Fruit fly (Drosophila melanogaster) whole organism, pupa: ENCODE measurements around the gene CG7772.
A peak's percentile ranks its signal among the peaks of the same experiment; 100 is the strongest.
"Not testable (repeated sequence)": the region's sequence is repeated elsewhere in the genome, so short reads cannot be mapped to it uniquely, and the experiment has no call there.

Experiments
- CG10348 ChIP-seq: fragments of 200-800 bp; sonication (Bioruptor generic); IDR thresholded peaks from 2 replicates; pipeline ENCODE4 v1.3.6; 2022; ENCODE audit warnings: missing biosample characterization, missing genetic modification characterization
- CG12605 ChIP-seq: fragments of 200-800 bp; sonication (Bioruptor generic); IDR thresholded peaks from 2 replicates; pipeline ENCODE4 v1.3.6; 2022; ENCODE audit warnings: missing biosample characterization, missing genetic modification characterization
- CG13204 ChIP-seq: fragments of 200-800 bp; sonication (Bioruptor generic); optimal IDR thresholded peaks from 2 replicates; lab custom pipeline; 2018; ENCODE audit warnings: missing biosample characterization, mild to moderate bottlenecking, missing genetic modification characterization, moderate library complexity
- CG14655 ChIP-seq: fragments of 200-800 bp; sonication (Bioruptor generic); optimal IDR thresholded peaks from 3 replicates; lab custom pipeline; 2017; ENCODE audit warnings: mild to moderate bottlenecking, missing biosample characterization, missing genetic modification reagents, missing genetic modification characterization
- CG15710 ChIP-seq: fragments of 200-800 bp; sonication (Bioruptor generic); optimal IDR thresholded peaks from 2 replicates; lab custom pipeline; 2018; ENCODE audit warnings: missing biosample characterization, mild to moderate bottlenecking, missing genetic modification characterization, moderate library complexity
- CG17806 ChIP-seq: fragments of 200-800 bp; sonication (Bioruptor generic); optimal IDR thresholded peaks from 2 replicates; lab custom pipeline; 2018; ENCODE audit warnings: missing biosample characterization, mild to moderate bottlenecking, missing genetic modification characterization, moderate library complexity
- CG32121 ChIP-seq: fragments of 200-800 bp; sonication (Bioruptor generic); IDR thresholded peaks from 2 replicates; pipeline ENCODE4 v1.3.6; 2022; ENCODE audit warnings: missing biosample characterization, missing genetic modification characterization
- CG34367 ChIP-seq: fragments of 200-800 bp; sonication (Bioruptor generic); optimal IDR thresholded peaks from 2 replicates; lab custom pipeline; 2018; ENCODE audit warnings: missing biosample characterization, mild to moderate bottlenecking, missing genetic modification characterization
- CG4496 ChIP-seq: fragments of 200-800 bp; sonication (Bioruptor generic); IDR thresholded peaks from 3 replicates; pipeline ENCODE4 v1.3.6; 2022; ENCODE audit warnings: missing biosample characterization, missing genetic modification characterization
- CG8159 ChIP-seq: fragments of 200-800 bp; sonication (Bioruptor generic); optimal IDR thresholded peaks from 3 replicates; lab custom pipeline; 2018; ENCODE audit warnings: missing biosample characterization, mild to moderate bottlenecking, missing genetic modification characterization, moderate library complexity
- CG8301 ChIP-seq: fragments of 200-800 bp; sonication (Bioruptor generic); optimal IDR thresholded peaks from 2 replicates; lab custom pipeline; 2018; ENCODE audit warnings: missing biosample characterization, mild to moderate bottlenecking, missing genetic modification characterization
- CG9948 ChIP-seq: fragments of 200-800 bp; sonication (Bioruptor generic); optimal IDR thresholded peaks from 2 replicates; lab custom pipeline; 2018; ENCODE audit warnings: missing biosample characterization, mild to moderate bottlenecking, missing genetic modification characterization, moderate library complexity
- D1 ChIP-seq: fragments of 200-800 bp; sonication (Bioruptor generic); optimal IDR thresholded peaks from 2 replicates; lab custom pipeline; 2018; ENCODE audit warnings: missing biosample characterization, mild to moderate bottlenecking, missing genetic modification characterization, moderate library complexity
- EcR ChIP-seq: fragments of 200-800 bp; sonication (Bioruptor generic); optimal IDR thresholded peaks from 3 replicates; lab custom pipeline; 2019; ENCODE audit warnings: missing biosample characterization, missing genetic modification characterization, mild to moderate bottlenecking, moderate library complexity, missing genetic modification reagents
- Ets98B ChIP-seq: fragments of 200-800 bp; sonication (Bioruptor generic); IDR thresholded peaks from 2 replicates; pipeline ENCODE4 v1.3.6; 2022; ENCODE audit warnings: missing biosample characterization, missing genetic modification characterization
- Pif1A ChIP-seq: fragments of 200-800 bp; sonication (Bioruptor generic); optimal IDR thresholded peaks from 3 replicates; lab custom pipeline; 2016; ENCODE audit warnings: missing biosample characterization, missing genetic modification characterization
- Pif1B ChIP-seq: fragments of 200-800 bp; sonication (Bioruptor generic); optimal IDR thresholded peaks from 3 replicates; lab custom pipeline; 2016; ENCODE audit warnings: missing biosample characterization, missing genetic modification characterization
- Snoo ChIP-seq: fragments of 200-800 bp; sonication (Bioruptor generic); optimal IDR thresholded peaks from 3 replicates; lab custom pipeline; 2017; ENCODE audit warnings: missing biosample characterization, mild to moderate bottlenecking, missing genetic modification characterization, inconsistent platforms
- fd96Ca ChIP-seq: fragments of 200-800 bp; sonication (Bioruptor generic); IDR thresholded peaks from 3 replicates; pipeline ENCODE4 v1.3.6; 2022; ENCODE audit warnings: missing biosample characterization, missing genetic modification characterization
- gl ChIP-seq: fragments of 200-800 bp; sonication (Bioruptor generic); optimal IDR thresholded peaks from 2 replicates; lab custom pipeline; 2018; ENCODE audit warnings: missing biosample characterization, mild to moderate bottlenecking, missing genetic modification characterization
- rn ChIP-seq: fragments of 200-800 bp; sonication (Bioruptor generic); IDR thresholded peaks from 2 replicates; pipeline ENCODE4 v1.3.6; 2022; ENCODE audit warnings: missing biosample characterization, missing genetic modification characterization

The CG7772 gene

DNA sequence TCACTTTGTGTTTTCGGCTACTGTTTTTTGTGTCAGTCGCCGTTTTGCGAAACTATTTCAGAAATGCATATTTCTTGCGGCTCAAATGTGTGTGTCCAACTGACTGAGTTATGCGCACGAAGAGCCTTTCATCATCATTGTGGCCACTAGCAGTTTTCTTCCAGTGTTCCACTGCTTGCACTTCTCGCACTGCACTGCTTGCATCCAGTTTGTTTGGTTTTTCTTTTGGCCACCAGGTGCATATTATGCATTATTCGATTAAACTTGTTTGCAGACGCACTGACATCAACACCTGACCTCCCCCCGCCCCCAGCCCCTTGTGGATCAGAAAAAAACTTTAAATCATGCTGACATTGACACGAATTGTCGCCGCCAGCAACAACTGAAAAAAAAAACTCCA, 5.5 kb upstream of the CG7772 start:
- no peak for TF ChIP-seq CG13204 (GFP tag; lab: Kevin White, UChicago)
- TF ChIP-seq CG9948 (tag; lab: Kevin White, UChicago) = no peak
- peak; percentile 42; the same call in 1 of the 3 replicates for TF ChIP-seq CG4496 (GFP tag; lab: Robert Waterston, UW)
- TF ChIP-seq Snoo (tag; lab: Kevin White, UChicago) = no peak
- TF ChIP-seq CG8159 (tag; lab: Kevin White, UChicago) = no peak
- TF ChIP-seq CG34367 (tag; lab: Kevin White, UChicago) = no peak

DNA sequence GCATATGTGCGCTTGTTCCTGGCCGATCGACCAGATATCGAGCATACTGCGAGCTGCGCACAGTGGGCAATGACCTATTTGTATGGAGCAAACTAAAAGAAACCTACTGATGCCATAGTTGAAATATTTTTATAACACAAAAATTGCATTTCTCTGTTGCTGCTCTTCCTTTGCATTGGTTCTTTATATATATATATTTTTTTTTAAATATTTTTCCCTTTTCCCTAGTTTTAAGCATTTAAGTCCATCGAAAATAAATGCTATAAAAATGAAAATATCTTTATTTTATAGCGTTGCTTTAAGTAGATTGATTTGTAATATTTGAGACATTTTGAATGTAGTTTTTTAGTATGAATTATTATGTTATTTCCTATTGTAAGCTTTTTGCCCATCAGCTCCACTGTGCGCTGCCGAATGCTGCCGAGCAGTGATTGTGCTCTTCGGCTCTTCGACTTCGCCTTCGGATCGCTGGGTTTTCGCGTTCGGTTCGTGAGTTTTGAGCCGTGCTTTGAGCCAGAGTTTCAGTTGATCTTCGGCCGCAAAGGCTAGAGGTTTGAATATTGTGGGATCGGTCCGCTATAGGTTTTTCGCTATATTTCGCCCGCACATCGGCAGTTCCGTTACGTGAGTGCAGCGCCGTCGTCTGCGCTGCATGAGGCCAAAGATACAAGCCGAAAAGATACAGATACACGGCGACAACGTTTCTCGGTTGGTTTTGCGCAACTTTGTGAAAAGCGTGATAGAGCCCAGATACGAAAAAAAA, 4.1 kb upstream of the CG7772 start, which contains the start of gene CG6847:
CG6847 (plus strand) TSS at position 522 of the 763 bp plus-strand sequence.
- TF ChIP-seq CG13204 (GFP tag; lab: Kevin White, UChicago) (peak; percentile 34), CG34367 (tag; lab: Kevin White, UChicago) (peak; percentile 64), Snoo (tag; lab: Kevin White, UChicago) (peak; percentile 58), CG14655 (GFP tag; lab: Kevin White, UChicago) (peak; percentile 44), CG9948 (tag; lab: Kevin White, UChicago) (peak; percentile 83), Pif1A (GFP tag; lab: Kevin White, UChicago) (peak; percentile 57), CG32121 (GFP tag; lab: Robert Waterston, UW) (peak; percentile 48), CG10348 (GFP tag; lab: Robert Waterston, UW) (no peak), rn (GFP tag; lab: Robert Waterston, UW) (peak; percentile 34; the same call in 1 of the 2 replicates), CG15710 (tag; lab: Kevin White, UChicago) (peak; percentile 71), CG17806 (tag; lab: Kevin White, UChicago) (peak; percentile 50), CG8301 (tag; lab: Kevin White, UChicago) (peak; percentile 41), CG12605 (peak; percentile 43; the same call in 1 of the 2 replicates), Ets98B (GFP tag; lab: Robert Waterston, UW) (peak; percentile 64), CG8159 (tag; lab: Kevin White, UChicago) (peak; percentile 64), gl (no peak), fd96Ca (GFP tag; lab: Robert Waterston, UW) (peak; percentile 75; the same call in 2 of the 3 replicates), EcR (GFP tag; lab: Kevin White, UChicago) (no peak), D1 (no peak), Pif1B (GFP tag; lab: Kevin White, UChicago) (peak; percentile 69), CG4496 (GFP tag; lab: Robert Waterston, UW) (peak; percentile 49; the same call in 2 of the 3 replicates)
- TF ChIP-seq, all 21 proteins: peak for 17

DNA sequence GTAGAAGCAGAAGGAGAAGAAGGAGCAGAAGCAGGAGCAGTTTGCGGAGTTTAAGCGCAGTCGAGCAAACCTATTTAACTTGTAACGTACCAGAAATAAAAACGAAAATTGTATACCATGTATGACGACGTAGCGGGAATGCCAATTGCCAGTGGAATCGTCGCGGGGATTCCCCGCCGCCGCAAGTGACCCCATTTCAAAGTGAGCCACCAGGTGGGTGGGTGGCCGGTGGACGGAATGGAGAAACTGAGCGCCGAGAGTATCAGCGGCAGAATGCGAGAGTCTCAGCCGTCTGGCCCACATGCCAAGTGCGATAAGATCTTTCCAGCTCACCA, 3.5 kb upstream of the CG7772 start:
- TF ChIP-seq Ets98B (GFP tag; lab: Robert Waterston, UW) (no peak), CG4496 (GFP tag; lab: Robert Waterston, UW) (0 out of 3 replicates have a peak, but pooled peaks have one; percentile 27)

DNA sequence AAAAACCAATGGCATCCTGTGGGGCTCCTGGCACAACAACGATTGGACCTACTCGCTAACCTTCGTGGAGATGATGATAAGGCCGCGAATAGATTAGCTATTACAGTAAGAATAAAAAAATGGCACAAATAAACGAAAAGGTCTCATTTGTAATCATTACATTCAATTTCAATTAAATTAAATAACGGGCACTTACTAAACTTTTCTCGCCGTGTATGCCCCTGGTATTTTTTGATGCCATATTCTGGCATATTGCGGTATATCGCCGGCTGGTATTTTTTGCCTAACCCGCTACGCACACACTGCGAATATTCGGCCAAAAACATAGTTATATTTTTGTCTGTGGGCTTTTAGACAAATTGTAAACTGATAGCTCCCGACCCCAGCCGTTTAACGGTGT, 7.7 kb downstream of the CG7772 start, which contains the start of gene Gss2:
Gss2 (plus strand) TSS at position 301 of the 400 bp plus-strand sequence.
- not testable (repeated sequence) for TF ChIP-seq Ets98B (GFP tag; lab: Robert Waterston, UW); Pif1A (GFP tag; lab: Kevin White, UChicago); EcR (GFP tag; lab: Kevin White, UChicago)

DNA sequence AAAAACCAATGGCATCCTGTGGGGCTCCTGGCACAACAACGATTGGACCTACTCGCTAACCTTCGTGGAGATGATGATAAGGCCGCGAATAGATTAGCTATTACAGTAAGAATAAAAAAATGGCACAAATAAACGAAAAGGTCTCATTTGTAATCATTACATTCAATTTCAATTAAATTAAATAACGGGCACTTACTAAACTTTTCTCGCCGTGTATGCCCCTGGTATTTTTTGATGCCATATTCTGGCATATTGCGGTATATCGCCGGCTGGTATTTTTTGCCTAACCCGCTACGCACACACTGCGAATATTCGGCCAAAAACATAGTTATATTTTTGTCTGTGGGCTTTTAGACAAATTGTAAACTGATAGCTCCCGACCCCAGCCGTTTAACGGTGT, 17.8 kb downstream of the CG7772 start, which contains the start of gene Gss1:
Gss1 (plus strand) TSS at position 301 of the 400 bp plus-strand sequence.
- TF ChIP-seq CG34367 (tag; lab: Kevin White, UChicago); EcR (GFP tag; lab: Kevin White, UChicago); CG9948 (tag; lab: Kevin White, UChicago): not testable (repeated sequence)

DNA sequence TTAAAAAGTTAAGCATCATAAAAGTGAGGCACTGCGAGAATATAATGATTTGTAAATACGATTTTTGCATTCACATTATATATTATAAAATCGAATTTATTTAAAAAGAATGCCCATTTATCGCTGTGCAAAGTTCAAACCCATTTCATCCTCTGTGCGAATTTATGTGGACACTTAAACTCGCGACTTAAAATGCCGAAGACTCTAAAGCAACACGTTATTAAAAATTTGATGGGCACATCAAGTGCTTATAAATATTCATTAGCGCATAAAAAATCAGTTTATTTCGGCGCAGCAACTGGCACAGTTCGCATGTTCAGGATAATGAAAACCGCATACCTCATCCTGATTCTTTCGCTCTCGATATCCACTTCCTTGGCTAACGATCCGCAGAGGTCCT, 19.2 kb downstream of the CG7772 start, which contains the start of gene CG6788:
CG6788 (plus strand) TSS at position 301 of the 400 bp plus-strand sequence.
- no peak for TF ChIP-seq CG12605
- TF ChIP-seq CG8301 (tag; lab: Kevin White, UChicago) = no peak
- TF ChIP-seq CG10348 (GFP tag; lab: Robert Waterston, UW) = no peak

DNA sequence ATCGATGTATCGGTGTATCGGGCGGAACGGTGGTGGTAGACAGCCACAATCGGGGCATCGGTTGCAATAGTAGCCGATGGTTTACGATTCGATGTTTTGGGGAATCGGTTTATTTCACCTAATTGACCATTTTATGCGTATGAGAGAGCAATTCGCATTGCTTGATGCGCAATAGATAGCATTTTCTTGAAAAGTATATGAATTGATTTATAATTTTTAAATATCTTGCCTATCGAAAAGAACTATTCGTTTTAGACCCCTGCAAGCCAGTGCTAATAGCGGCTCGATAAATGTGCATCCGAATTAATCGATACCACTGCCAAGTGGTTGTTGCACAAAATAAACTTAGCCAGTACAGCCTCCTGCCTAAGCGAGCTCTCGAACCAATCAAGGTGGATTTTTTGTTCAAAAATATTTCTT, 19.8 kb downstream of the CG7772 start, which contains the start of gene mnb:
mnb (minus strand) TSS at position 15 of the 420 bp plus-strand sequence.
- TF ChIP-seq Ets98B (GFP tag; lab: Robert Waterston, UW) (no peak), Pif1A (GFP tag; lab: Kevin White, UChicago) (no peak), EcR (GFP tag; lab: Kevin White, UChicago) (no peak), CG8301 (tag; lab: Kevin White, UChicago) (no peak), CG14655 (GFP tag; lab: Kevin White, UChicago) (no peak), CG8159 (tag; lab: Kevin White, UChicago) (no peak), CG12605 (no peak), CG17806 (tag; lab: Kevin White, UChicago) (no peak), CG9948 (tag; lab: Kevin White, UChicago) (no peak), fd96Ca (GFP tag; lab: Robert Waterston, UW) (no peak), Pif1B (GFP tag; lab: Kevin White, UChicago) (no peak), Snoo (tag; lab: Kevin White, UChicago) (no peak), CG10348 (GFP tag; lab: Robert Waterston, UW) (no peak), CG4496 (GFP tag; lab: Robert Waterston, UW) (no peak), D1 (no peak), CG15710 (tag; lab: Kevin White, UChicago) (no peak), CG34367 (tag; lab: Kevin White, UChicago) (no peak), CG13204 (GFP tag; lab: Kevin White, UChicago) (no peak)
- TF ChIP-seq, all 21 proteins: peak for 0
